Fruit fly (Drosophila melanogaster) whole organism, embryonic: ENCODE results near the gene CG1910.

ENCODE experiments used
- Ada2b ChIP-seq: fragments of 200-800 bp; sonication (Bioruptor generic); IDR thresholded peaks from 2 replicates; pipeline ENCODE4 v1.3.6; 2022; ENCODE audit warnings: missing biosample characterization, missing genetic modification characterization
- Aef1 ChIP-seq: fragments of 200-800 bp; sonication (Bioruptor generic); IDR thresholded peaks from 3 replicates; pipeline ENCODE4 v1.3.6; 2022; ENCODE audit warnings: missing biosample characterization, missing genetic modification characterization
- BEAF-32 ChIP-seq: fragments of 200-800 bp; sonication (Bioruptor generic); optimal IDR thresholded peaks from 3 replicates; lab custom pipeline; 2017; ENCODE audit warnings: missing biosample characterization, missing genetic modification characterization, mild to moderate bottlenecking, moderate library complexity, missing genetic modification reagents
- Bteb2 ChIP-seq: fragments of 200-800 bp; sonication (Bioruptor generic); optimal IDR thresholded peaks from 2 replicates; lab custom pipeline; 2016; ENCODE audit warnings: missing biosample characterization, missing genetic modification characterization
- CG11456 ChIP-seq: fragments of 200-800 bp; sonication (Bioruptor generic); IDR thresholded peaks from 3 replicates; pipeline ENCODE4 v1.3.6; 2022; ENCODE audit warnings: missing biosample characterization, missing genetic modification characterization
- CG11560 ChIP-seq: fragments of 200-800 bp; sonication (Bioruptor generic); IDR thresholded peaks from 3 replicates; pipeline ENCODE4 v1.3.6; 2022; ENCODE audit warnings: missing biosample characterization, missing genetic modification characterization
- CG15073 ChIP-seq: fragments of 200-800 bp; sonication (Bioruptor generic); optimal IDR thresholded peaks from 2 replicates; lab custom pipeline; 2016; ENCODE audit warnings: missing biosample characterization, missing genetic modification characterization
- CG1602 ChIP-seq: fragments of 200-800 bp; sonication (Bioruptor generic); optimal IDR thresholded peaks from 3 replicates; lab custom pipeline; 2016; ENCODE audit warnings: missing biosample characterization, missing genetic modification characterization
- CG16779 ChIP-seq: fragments of 200-800 bp; sonication (Bioruptor generic); IDR thresholded peaks from 2 replicates; pipeline ENCODE4 v1.3.6; 2022; ENCODE audit warnings: missing biosample characterization, missing genetic modification characterization
- CG16863 ChIP-seq: fragments of 200-800 bp; sonication (Bioruptor generic); optimal IDR thresholded peaks from 3 replicates; lab custom pipeline; 2016; ENCODE audit warnings: missing biosample characterization, missing genetic modification characterization
- CG1792 ChIP-seq: fragments of 200-800 bp; sonication (Bioruptor generic); optimal IDR thresholded peaks from 2 replicates; lab custom pipeline; 2016; ENCODE audit warnings: missing biosample characterization, missing genetic modification characterization
- CG18262 ChIP-seq: fragments of 200-800 bp; optimal IDR thresholded peaks from 3 replicates; lab custom pipeline; 2019; ENCODE audit warnings: missing biosample characterization, mild to moderate bottlenecking, missing genetic modification characterization, moderate library complexity
- CG3838 ChIP-seq: fragments of 200-800 bp; sonication (Bioruptor generic); optimal IDR thresholded peaks from 3 replicates; lab custom pipeline; 2016; ENCODE audit warnings: missing biosample characterization, missing genetic modification characterization
- CG4424 ChIP-seq: fragments of 200-800 bp; sonication (Bioruptor generic); optimal IDR thresholded peaks from 3 replicates; lab custom pipeline; 2016; ENCODE audit warnings: missing biosample characterization, missing genetic modification characterization
- CG6175 ChIP-seq: fragments of 200-800 bp; sonication (Bioruptor generic); IDR thresholded peaks from 3 replicates; pipeline ENCODE4 v1.3.6; 2022; ENCODE audit warnings: missing biosample characterization, missing genetic modification characterization
- CG7271 ChIP-seq: fragments of 200-800 bp; sonication (Bioruptor generic); optimal IDR thresholded peaks from 2 replicates; lab custom pipeline; 2018; ENCODE audit warnings: missing biosample characterization, mild to moderate bottlenecking, missing genetic modification characterization, moderate library complexity
- CG9215 ChIP-seq: fragments of 200-800 bp; sonication (Bioruptor generic); IDR thresholded peaks from 2 replicates; pipeline ENCODE4 v1.3.6; 2022; ENCODE audit warnings: missing biosample characterization, missing genetic modification characterization
- CG9817 ChIP-seq: fragments of 200-800 bp; sonication (Bioruptor generic); optimal IDR thresholded peaks from 2 replicates; lab custom pipeline; 2018; ENCODE audit warnings: missing biosample characterization, mild to moderate bottlenecking, missing genetic modification characterization, moderate library complexity
- CTCF ChIP-seq: fragments of 200-800 bp; sonication (Bioruptor generic); optimal IDR thresholded peaks from 2 replicates; lab custom pipeline; 2017; ENCODE audit warnings: missing biosample characterization, mild to moderate bottlenecking, missing genetic modification characterization, moderate library complexity
- Dll ChIP-seq: fragments of 200-800 bp; sonication (Bioruptor generic); IDR thresholded peaks from 4 replicates; pipeline ENCODE4 v1.3.6; 2022; ENCODE audit warnings: missing biosample characterization, missing genetic modification characterization; ENCODE audit not compliant: partially characterized antibody
- Dref ChIP-seq: fragments of 200-800 bp; sonication (Bioruptor generic); IDR thresholded peaks from 2 replicates; pipeline ENCODE4 v1.3.6; 2022; ENCODE audit warnings: missing biosample characterization, missing genetic modification characterization
- GATAe ChIP-seq: fragments of 200-800 bp; sonication (Bioruptor generic); conservative IDR thresholded peaks from 2 replicates; pipeline ENCODE4 v1.3.6; 2022; ENCODE audit warnings: missing biosample characterization, missing genetic modification characterization
- Hsf ChIP-seq: fragments of 200-800 bp; sonication (Bioruptor generic); optimal IDR thresholded peaks from 3 replicates; lab custom pipeline; 2016; ENCODE audit warnings: missing biosample characterization, missing genetic modification characterization
- Jarid2 ChIP-seq: fragments of 200-800 bp; sonication (Bioruptor generic); optimal IDR thresholded peaks from 3 replicates; lab custom pipeline; 2017; ENCODE audit warnings: mild to moderate bottlenecking, missing biosample characterization, missing genetic modification reagents, missing genetic modification characterization
- MESR4 ChIP-seq: fragments of 200-800 bp; sonication (Bioruptor generic); optimal IDR thresholded peaks from 2 replicates; lab custom pipeline; 2018; ENCODE audit warnings: missing biosample characterization, mild to moderate bottlenecking, missing genetic modification characterization, moderate library complexity
- Med ChIP-seq: fragments of 200-800 bp; sonication (Bioruptor generic); peaks from one replicate; lab custom pipeline; 2016; ENCODE audit warnings: missing biosample characterization, missing genetic modification characterization, mild to moderate bottlenecking, inconsistent platforms, moderate library complexity
- Oli ChIP-seq: fragments of 200-800 bp; sonication (Bioruptor generic); optimal IDR thresholded peaks from 2 replicates; lab custom pipeline; 2018; ENCODE audit warnings: missing biosample characterization, mild to moderate bottlenecking, missing genetic modification characterization, moderate library complexity
- Opbp ChIP-seq: fragments of 200-800 bp; sonication (Bioruptor generic); IDR thresholded peaks from 3 replicates; pipeline ENCODE4 v1.3.6; 2022; ENCODE audit warnings: missing biosample characterization, missing genetic modification characterization; ENCODE audit not compliant: partially characterized antibody
- Pdp1 ChIP-seq, 2 experiments: fragments of 200-800 bp; sonication (Bioruptor generic); optimal IDR thresholded peaks; 3 replicates each; lab custom pipeline; 2016; ENCODE audit warnings: missing biosample characterization in 2 of 2, missing genetic modification characterization in 2 of 2, mild to moderate bottlenecking in 1 of 2, moderate library complexity in 1 of 2
- Rfx ChIP-seq: fragments of 200-800 bp; sonication (Bioruptor generic); IDR thresholded peaks from 2 replicates; pipeline ENCODE4 v1.3.6; 2022; ENCODE audit warnings: missing biosample characterization, missing genetic modification characterization
- Sox102F ChIP-seq: fragments of 200-800 bp; sonication (Bioruptor generic); optimal IDR thresholded peaks from 2 replicates; lab custom pipeline; 2018; ENCODE audit warnings: missing biosample characterization, mild to moderate bottlenecking, missing genetic modification characterization, moderate library complexity
- Sry-δ ChIP-seq: fragments of 200-800 bp; sonication (Bioruptor generic); optimal IDR thresholded peaks from 2 replicates; lab custom pipeline; 2016; ENCODE audit warnings: missing biosample characterization, missing genetic modification characterization
- ci ChIP-seq: fragments of 200-800 bp; sonication (Bioruptor generic); IDR thresholded peaks from 3 replicates; pipeline ENCODE4 v1.3.6; 2022; ENCODE audit warnings: missing biosample characterization, missing genetic modification characterization
- exex ChIP-seq: fragments of 200-800 bp; sonication (Bioruptor generic); optimal IDR thresholded peaks from 4 replicates; lab custom pipeline; 2018; ENCODE audit warnings: missing biosample characterization, mild to moderate bottlenecking, missing genetic modification characterization, moderate library complexity
- ind ChIP-seq: fragments of 200-800 bp; sonication (Bioruptor generic); optimal IDR thresholded peaks from 3 replicates; lab custom pipeline; 2016; ENCODE audit warnings: missing biosample characterization, missing genetic modification characterization
- jing ChIP-seq: fragments of 200-800 bp; sonication (Bioruptor generic); optimal IDR thresholded peaks from 2 replicates; lab custom pipeline; 2018; ENCODE audit warnings: missing biosample characterization, mild to moderate bottlenecking, missing genetic modification characterization
- lilli ChIP-seq: fragments of 200-800 bp; sonication (Bioruptor generic); optimal IDR thresholded peaks from 3 replicates; lab custom pipeline; 2016; ENCODE audit warnings: missing biosample characterization, missing genetic modification characterization
- nerfin-1 ChIP-seq: fragments of 200-800 bp; sonication (Bioruptor generic); optimal IDR thresholded peaks from 3 replicates; lab custom pipeline; 2019; ENCODE audit warnings: missing biosample characterization, mild to moderate bottlenecking, missing genetic modification characterization, moderate library complexity
- prd ChIP-seq, 3 experiments: fragments of >200 bp in 2 of 3; fragments of 200-800 bp in 1 of 3; sonication (Bioruptor generic) in 1 of 3; optimal IDR thresholded peaks in 2 of 3; IDR thresholded peaks in 1 of 3; 2 replicates in 2 of 3; 3 replicates in 1 of 3; pipeline versions ENCODE4 v1.3.6 to Lab custom; 2017 to 2022; ENCODE audit warnings: missing biosample characterization in 1 of 3, missing genetic modification characterization in 1 of 3
- row ChIP-seq: fragments of 200-800 bp; sonication (Bioruptor generic); IDR thresholded peaks from 3 replicates; pipeline ENCODE4 v1.3.6; 2022; ENCODE audit warnings: missing biosample characterization, missing genetic modification characterization
- slou ChIP-seq: fragments of 200-800 bp; sonication (Bioruptor generic); optimal IDR thresholded peaks from 3 replicates; lab custom pipeline; 2016; ENCODE audit warnings: missing biosample characterization, missing genetic modification characterization
- sob ChIP-seq: fragments of 200-800 bp; sonication (Bioruptor generic); IDR thresholded peaks from 2 replicates; pipeline ENCODE4 v1.3.6; 2022; ENCODE audit warnings: missing biosample characterization, missing genetic modification characterization
- stwl ChIP-seq: fragments of 200-800 bp; sonication (Bioruptor generic); optimal IDR thresholded peaks from 3 replicates; lab custom pipeline; 2018; ENCODE audit warnings: missing biosample characterization, mild to moderate bottlenecking, missing genetic modification characterization, moderate library complexity
- tll ChIP-seq, 2 experiments: fragments of 200-800 bp in 1 of 2; fragments of >200 bp in 1 of 2; sonication (Bioruptor generic) in 1 of 2; optimal IDR thresholded peaks; 2 replicates each; lab custom pipeline; 2017 to 2019; ENCODE audit warnings: missing biosample characterization in 2 of 2, missing genetic modification characterization in 2 of 2, mild to moderate bottlenecking in 1 of 2, moderate library complexity in 1 of 2
- tna ChIP-seq: fragments of 200-800 bp; sonication (Bioruptor generic); IDR thresholded peaks from 2 replicates; pipeline ENCODE4 v1.3.6; 2022; ENCODE audit warnings: missing biosample characterization, missing genetic modification characterization; ENCODE audit not compliant: partially characterized antibody
- unc-4 ChIP-seq: fragments of 200-800 bp; sonication (Bioruptor generic); IDR thresholded peaks from 2 replicates; pipeline ENCODE4 v1.3.6; 2022; ENCODE audit warnings: missing biosample characterization, missing genetic modification characterization; ENCODE audit not compliant: partially characterized antibody
- vvl ChIP-seq: fragments of 200-800 bp; sonication (Bioruptor generic); IDR thresholded peaks from 2 replicates; pipeline ENCODE4 v1.3.6; 2022; ENCODE audit warnings: missing biosample characterization, missing genetic modification characterization
- zen2 ChIP-seq: fragments of 200-800 bp; sonication (Bioruptor generic); IDR thresholded peaks from 3 replicates; pipeline ENCODE4 v1.3.6; 2022; ENCODE audit warnings: missing biosample characterization, missing genetic modification characterization; ENCODE audit not compliant: partially characterized antibody

The CG1910 gene

DNA sequence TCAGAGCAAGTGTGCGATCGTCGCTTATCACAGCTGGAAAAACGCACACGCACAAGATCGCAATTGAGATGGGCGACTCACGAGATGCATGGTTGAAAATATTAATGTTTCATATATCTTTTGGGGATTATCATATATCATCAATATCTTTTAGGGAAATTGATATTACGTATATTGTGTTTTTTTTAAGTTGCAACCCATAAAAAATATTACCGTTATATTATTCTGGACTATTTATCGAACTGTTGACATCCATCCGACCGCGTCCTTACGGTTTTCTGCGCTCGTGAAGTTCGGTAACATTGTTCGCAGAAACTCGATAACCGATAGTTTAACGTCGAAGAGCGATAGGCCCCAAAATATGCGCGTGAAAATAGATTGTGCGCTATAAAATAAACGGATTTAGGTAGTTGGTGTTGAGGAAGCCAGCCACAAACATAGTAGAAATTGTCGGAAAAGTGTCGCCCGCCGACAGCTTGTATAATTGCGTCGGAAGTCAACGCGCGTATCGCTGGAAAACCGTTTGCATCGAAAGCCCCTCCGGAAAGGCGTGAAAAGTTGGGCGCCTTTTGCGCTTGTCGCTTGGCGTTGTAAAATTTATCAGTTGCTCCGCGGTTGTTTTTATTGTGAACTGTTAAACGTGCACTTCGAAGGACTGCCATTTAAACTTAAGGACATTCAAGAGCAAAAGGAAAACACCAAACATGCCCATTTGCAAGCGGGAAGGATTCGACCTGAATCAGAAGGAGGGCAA lies 46.4 kb downstream of the CG1910 start, which contains the start of the genes Mccc1 and Acf (continued):
- TF ChIP-seq Aef1 (GFP tag; lab: Robert Waterston, UW) (peak; percentile 18; the same call in 1 of the 3 replicates), CG18262 (tag; lab: Kevin White, UChicago) (no peak), CG3838 (GFP tag; lab: Kevin White, UChicago) (no peak), Bteb2 (GFP tag; lab: Kevin White, UChicago) (peak; percentile 41), CG11456 (GFP tag; lab: Robert Waterston, UW) (no peak), Med (GFP tag; lab: Kevin White, UChicago) (peak; percentile 86), CG11560 (tag; lab: Robert Waterston, UW) (no peak), Hsf (peak; percentile 30), CG7271 (peak; percentile 12), BEAF-32 (GFP tag; lab: Kevin White, UChicago) (peak; percentile 76), tna (GFP tag; lab: Robert Waterston, UW) (no peak), exex (tag; lab: Kevin White, UChicago) (no peak), Sox102F (no peak), CG16863 (GFP tag; lab: Kevin White, UChicago) (peak; percentile 29), CG4424 (GFP tag; lab: Kevin White, UChicago) (peak; percentile 24), prd (optimal IDR thresholded peaks at IDR 0.05; lab: Kevin White, UChicago) (no peak), prd (GFP tag; IDR thresholded peaks at IDR 0.05; lab: Robert Waterston, UW) (peak; percentile 38; the same call in 1 of the 3 replicates), Rfx (GFP tag; lab: Robert Waterston, UW) (peak; percentile 60), CG16779 (GFP tag; lab: Robert Waterston, UW) (no peak), CTCF (GFP tag; lab: Kevin White, UChicago) (no peak), unc-4 (GFP tag; lab: Robert Waterston, UW) (peak; percentile 57; the same call in 1 of the 2 replicates), CG6175 (GFP tag; lab: Robert Waterston, UW) (no peak), zen2 (peak; percentile 31; the same call in 1 of the 3 replicates), row (GFP tag; lab: Robert Waterston, UW) (peak; percentile 77), ci (GFP tag; lab: Robert Waterston, UW) (peak; percentile 59; the same call in 2 of the 3 replicates), CG9215 (GFP tag; lab: Robert Waterston, UW) (no peak), Sry-δ (GFP tag; lab: Kevin White, UChicago) (peak; percentile 83), Opbp (peak; percentile 62; the same call in 2 of the 3 replicates), Jarid2 (GFP tag; lab: Kevin White, UChicago) (no peak), slou (GFP tag; lab: Kevin White, UChicago) (no peak), CG9817 (tag; lab: Kevin White, UChicago) (peak; percentile 34), Pdp1 (GFP tag; optimal IDR thresholded peaks at IDR 0.05; lab: Kevin White, UChicago) (peak; percentile 53 to 60), Oli (no peak), GATAe (GFP tag; lab: Robert Waterston, UW) (no peak), MESR4 (GFP tag; lab: Kevin White, UChicago) (peak; percentile 0), stwl (tag; lab: Kevin White, UChicago) (peak; percentile 86), CG15073 (GFP tag; lab: Kevin White, UChicago) (no peak), ind (peak; percentile 10), nerfin-1 (tag; lab: Kevin White, UChicago) (no peak), vvl (GFP tag; lab: Robert Waterston, UW) (peak; percentile 14; the same call in 1 of the 2 replicates), CG1792 (GFP tag; lab: Kevin White, UChicago) (peak; percentile 25), Ada2b (GFP tag; lab: Robert Waterston, UW) (peak; percentile 57), CG1602 (GFP tag; lab: Kevin White, UChicago) (peak; percentile 17), jing (GFP tag; lab: Kevin White, UChicago) (no peak), lilli (peak; percentile 58), Dll (GFP tag; lab: Robert Waterston, UW) (peak; percentile 73), tll (GFP tag; optimal IDR thresholded peaks at IDR 0.05; lab: Kevin White, UChicago) (no peak), sob (GFP tag; lab: Robert Waterston, UW) (peak; percentile 37; the same call in 1 of the 2 replicates), Dref (GFP tag; lab: Robert Waterston, UW) (peak; percentile 71)
